Fruit fly (Drosophila melanogaster): ENCODE results near the gene CG43208.

CG43208 gene

dm6 chr3R:13313088-13313487 lies 9.9 kb downstream of the CG43208 start, which contains the start of gene CG44142:
TSS of gene CG44142 (minus strand) at chr3R:13313188.
- TF ChIP-seq insv (optimal IDR thresholded peaks at IDR 0.05) (no peak), Myc (optimal IDR thresholded peaks at IDR 0.05) (no peak), psq (optimal IDR thresholded peaks at IDR 0.05) (no peak), ttk (optimal IDR thresholded peaks at IDR 0.05) (no peak), h (optimal IDR thresholded peaks at IDR 0.05) (no peak), Sin3A (optimal IDR thresholded peaks at IDR 0.05) (no peak)

- TF ChIP-seq psq (optimal IDR thresholded peaks at IDR 0.05) (no peak), Sin3A (optimal IDR thresholded peaks at IDR 0.05) (no peak), ttk (optimal IDR thresholded peaks at IDR 0.05) (no peak), h (optimal IDR thresholded peaks at IDR 0.05) (no peak), Myc (optimal IDR thresholded peaks at IDR 0.05) (no peak), insv (optimal IDR thresholded peaks at IDR 0.05) (no peak)
Observed at dm6 chr3R:13319170-13319569, 15.9 kb downstream of the CG43208 start, which contains the start of gene CG45080. TSS of gene CG45080 (minus strand) at chr3R:13319270.

dm6 chr3R:13319873-13320272 lies 16.6 kb downstream of the CG43208 start:
- TF ChIP-seq psq (optimal IDR thresholded peaks at IDR 0.05) = no peak
- no peak for TF ChIP-seq h (optimal IDR thresholded peaks at IDR 0.05)
- TF ChIP-seq Sin3A (optimal IDR thresholded peaks at IDR 0.05) = no peak
- TF ChIP-seq Myc (optimal IDR thresholded peaks at IDR 0.05) = no peak
- no peak for TF ChIP-seq insv (optimal IDR thresholded peaks at IDR 0.05)
- no peak for TF ChIP-seq ttk (optimal IDR thresholded peaks at IDR 0.05)

dm6 chr3R:13333031-13333430 lies 29.8 kb downstream of the CG43208 start:
- no peak for TF ChIP-seq Myc (optimal IDR thresholded peaks at IDR 0.05)
- no peak for TF ChIP-seq ttk (optimal IDR thresholded peaks at IDR 0.05)
- no peak for TF ChIP-seq psq (optimal IDR thresholded peaks at IDR 0.05)
- no peak for TF ChIP-seq Sin3A (optimal IDR thresholded peaks at IDR 0.05)
- no peak for TF ChIP-seq insv (optimal IDR thresholded peaks at IDR 0.05)
- no peak for TF ChIP-seq h (optimal IDR thresholded peaks at IDR 0.05)

- TF ChIP-seq psq (optimal IDR thresholded peaks at IDR 0.05) (no peak), insv (optimal IDR thresholded peaks at IDR 0.05) (no peak), h (optimal IDR thresholded peaks at IDR 0.05) (no peak), Sin3A (optimal IDR thresholded peaks at IDR 0.05) (no peak), ttk (optimal IDR thresholded peaks at IDR 0.05) (no peak), Myc (optimal IDR thresholded peaks at IDR 0.05) (no peak)
Observed at dm6 chr3R:13334007-13334406, 30.8 kb downstream of the CG43208 start, which contains the start of gene PK2-R2. TSS of gene PK2-R2 (minus strand) at chr3R:13334166.

dm6 chr3R:13338030-13338429 lies 34.8 kb downstream of the CG43208 start, which contains the start of gene PK2-R1:
TSS of gene PK2-R1 (plus strand) at chr3R:13338330.
- TF ChIP-seq ttk (optimal IDR thresholded peaks at IDR 0.05) (no peak), psq (optimal IDR thresholded peaks at IDR 0.05) (no peak), Sin3A (optimal IDR thresholded peaks at IDR 0.05) (no peak), h (optimal IDR thresholded peaks at IDR 0.05) (no peak), Myc (optimal IDR thresholded peaks at IDR 0.05) (no peak), insv (optimal IDR thresholded peaks at IDR 0.05) (no peak)

dm6 chr3R:13353373-13353772 lies 50.1 kb downstream of the CG43208 start, which contains the start of gene mthl12:
TSS of gene mthl12 (plus strand) at chr3R:13353673.
- TF ChIP-seq h (optimal IDR thresholded peaks at IDR 0.05) = no peak
- no peak for TF ChIP-seq Sin3A (optimal IDR thresholded peaks at IDR 0.05)
- TF ChIP-seq psq (optimal IDR thresholded peaks at IDR 0.05) = no peak
- no peak for TF ChIP-seq insv (optimal IDR thresholded peaks at IDR 0.05)
- TF ChIP-seq ttk (optimal IDR thresholded peaks at IDR 0.05) = no peak
